Worm (Caenorhabditis elegans) whole organism, L4 larva: ENCODE measurements around the gene ssq-3.
A peak's percentile ranks its signal among the peaks of the same experiment; 100 is the strongest.

Source experiments
- F37D6.2 ChIP-seq: sonication (generic microtip); optimal IDR thresholded peaks from 2 replicates; lab custom pipeline; 2016; ENCODE audit warnings: mild to moderate bottlenecking, missing genetic modification characterization, missing compliant biosample characterization
- R02D3.7 ChIP-seq: fragments of 150-350 bp; sonication (generic microtip); optimal IDR thresholded peaks from 3 replicates; lab custom pipeline; 2014; ENCODE audit warnings: missing biosample characterization, missing genetic modification characterization
- T20F7.1 ChIP-seq: fragments of 200-800 bp; sonication (Bioruptor generic); optimal IDR thresholded peaks from 2 replicates; lab custom pipeline; 2018; ENCODE audit warnings: mild to moderate bottlenecking, missing genetic modification characterization, missing compliant biosample characterization
- Y105C5A.15 ChIP-seq: fragments of 200-800 bp; sonication (Bioruptor generic); IDR thresholded peaks from 2 replicates; pipeline ENCODE4 v1.3.6; 2022; ENCODE audit warnings: missing genetic modification characterization, missing compliant biosample characterization
- Y48G9A.11 ChIP-seq: fragments of 200-800 bp; sonication (Bioruptor generic); IDR thresholded peaks from 2 replicates; pipeline ENCODE4 v1.3.6; 2022; ENCODE audit warnings: missing genetic modification reagents, missing genetic modification characterization, missing compliant biosample characterization
- ZK546.5 ChIP-seq, 2 experiments: sonication (generic microtip); optimal IDR thresholded peaks; 2 replicates each; lab custom pipeline; 2017; ENCODE audit warnings: missing biosample characterization in 2 of 2, missing genetic modification characterization in 2 of 2
- arid-1 ChIP-seq: fragments of 200-800 bp; sonication (Bioruptor generic); conservative IDR thresholded peaks from 2 replicates; pipeline ENCODE4 v1.3.6; 2022; ENCODE audit warnings: missing genetic modification reagents, missing genetic modification characterization, missing compliant biosample characterization
- ceh-20 ChIP-seq: fragments of 200-800 bp; sonication (Bioruptor generic); IDR thresholded peaks from 2 replicates; pipeline ENCODE4 v1.3.6; 2022; ENCODE audit warnings: missing genetic modification reagents, missing genetic modification characterization, missing compliant biosample characterization
- ceh-44 ChIP-seq: fragments of 200-800 bp; sonication (Bioruptor generic); IDR thresholded peaks from 2 replicates; pipeline ENCODE4 v1.3.6; 2022; ENCODE audit warnings: missing genetic modification reagents, missing genetic modification characterization, missing compliant biosample characterization
- ces-1 ChIP-seq: fragments of 150-350 bp; sonication (generic microtip); optimal IDR thresholded peaks from 4 replicates; lab custom pipeline; 2014; ENCODE audit warnings: missing biosample characterization, missing genetic modification reagents, missing genetic modification characterization
- cey-2 ChIP-seq: sonication (generic microtip); optimal IDR thresholded peaks from 3 replicates; lab custom pipeline; 2017; ENCODE audit warnings: missing genetic modification characterization, mild to moderate bottlenecking, missing compliant biosample characterization, antibody characterized with exemption, borderline replicate concordance; ENCODE audit not compliant: insufficient read depth
- daf-16 ChIP-seq, 3 experiments: sonication (generic microtip); optimal IDR thresholded peaks; 2 replicates each; lab custom pipeline; 2016 to 2017; ENCODE audit warnings: missing genetic modification characterization in 3 of 3, missing genetic modification reagents in 3 of 3, mild to moderate bottlenecking in 2 of 3, missing compliant biosample characterization in 2 of 3, missing biosample characterization in 1 of 3, moderate library complexity in 1 of 3
- daf-19 ChIP-seq: fragments of 200-800 bp; sonication (Bioruptor generic); conservative IDR thresholded peaks from 2 replicates; pipeline ENCODE4 v1.3.6; 2022; ENCODE audit warnings: missing genetic modification characterization, missing compliant biosample characterization
- dmd-8 ChIP-seq: fragments of 200-800 bp; sonication (Bioruptor generic); IDR thresholded peaks from 2 replicates; pipeline ENCODE4 v1.3.6; 2022; ENCODE audit warnings: missing genetic modification characterization, missing compliant biosample characterization
- dmd-9 ChIP-seq: fragments of 200-800 bp; sonication (Bioruptor generic); IDR thresholded peaks from 2 replicates; pipeline ENCODE4 v1.3.6; 2022; ENCODE audit warnings: missing genetic modification reagents, missing genetic modification characterization, missing compliant biosample characterization
- dpl-1 ChIP-seq: fragments of 150-350 bp; optimal IDR thresholded peaks from 2 replicates; lab custom pipeline; 2014; ENCODE audit warnings: missing biosample characterization, missing genetic modification reagents, missing genetic modification characterization
- hlh-11 ChIP-seq: fragments of 200-800 bp; sonication (Bioruptor generic); optimal IDR thresholded peaks from 2 replicates; lab custom pipeline; 2018; ENCODE audit warnings: mild to moderate bottlenecking, missing genetic modification characterization, missing compliant biosample characterization
- hmg-1.1 ChIP-seq: fragments of 200-800 bp; sonication (Bioruptor generic); IDR thresholded peaks from 2 replicates; pipeline ENCODE4 v1.3.6; 2022; ENCODE audit warnings: missing genetic modification reagents, missing genetic modification characterization, missing compliant biosample characterization
- lin-1 ChIP-seq: fragments of 200-800 bp; sonication (Bioruptor generic); IDR thresholded peaks from 2 replicates; pipeline ENCODE4 v1.3.6; 2022; ENCODE audit warnings: missing genetic modification reagents, missing genetic modification characterization, missing compliant biosample characterization
- madf-9 ChIP-seq: fragments of 200-800 bp; sonication (Bioruptor generic); conservative IDR thresholded peaks from 2 replicates; pipeline ENCODE4 v1.3.6; 2022; ENCODE audit warnings: missing genetic modification reagents, missing genetic modification characterization, missing compliant biosample characterization
- mdl-1 ChIP-seq, 2 experiments: fragments of 150-350 bp in 1 of 2; sonication (generic microtip) in 1 of 2; optimal IDR thresholded peaks; 2 replicates each; lab custom pipeline; 2014 to 2017; ENCODE audit warnings: missing biosample characterization in 2 of 2, missing genetic modification characterization in 2 of 2
- mxl-3 ChIP-seq: fragments of 200-800 bp; sonication (Bioruptor generic); optimal IDR thresholded peaks from 2 replicates; lab custom pipeline; 2018; ENCODE audit warnings: mild to moderate bottlenecking, missing genetic modification characterization, missing compliant biosample characterization
- nhr-10 ChIP-seq: fragments of 150-350 bp; optimal IDR thresholded peaks from 2 replicates; lab custom pipeline; 2014; ENCODE audit warnings: missing biosample characterization, missing genetic modification characterization
- nhr-11 ChIP-seq: fragments of 150-350 bp; optimal IDR thresholded peaks from 2 replicates; lab custom pipeline; 2014; ENCODE audit warnings: missing biosample characterization, missing genetic modification characterization
- nhr-111 ChIP-seq: fragments of 200-800 bp; sonication (Bioruptor generic); optimal IDR thresholded peaks from 2 replicates; lab custom pipeline; 2018; ENCODE audit warnings: mild to moderate bottlenecking, missing genetic modification characterization, missing compliant biosample characterization
- nhr-237 ChIP-seq: sonication (generic microtip); optimal IDR thresholded peaks from 2 replicates; lab custom pipeline; 2017; ENCODE audit warnings: missing biosample characterization, missing genetic modification characterization
- nhr-42 ChIP-seq: fragments of 200-800 bp; sonication (Bioruptor generic); IDR thresholded peaks from 2 replicates; pipeline ENCODE4 v1.3.6; 2022; ENCODE audit warnings: missing genetic modification characterization, missing compliant biosample characterization
- nhr-6 ChIP-seq: fragments of 150-350 bp; optimal IDR thresholded peaks from 2 replicates; lab custom pipeline; 2014; ENCODE audit warnings: missing biosample characterization, missing genetic modification characterization
- nhr-76 ChIP-seq: fragments of 150-350 bp; optimal IDR thresholded peaks from 2 replicates; lab custom pipeline; 2014; ENCODE audit warnings: missing biosample characterization, missing genetic modification characterization
- pha-4 ChIP-seq, 2 experiments: fragments of 150-350 bp in 1 of 2; fragments of 200-800 bp in 1 of 2; sonication (Bioruptor generic) in 1 of 2; IDR thresholded peaks in 1 of 2; optimal IDR thresholded peaks in 1 of 2; 2 replicates each; pipeline versions ENCODE4 v1.3.6 to Lab custom; 2014 to 2022; ENCODE audit warnings: missing genetic modification characterization in 2 of 2, missing genetic modification reagents in 2 of 2, missing biosample characterization in 1 of 2, missing compliant biosample characterization in 1 of 2
- set-16 ChIP-seq: fragments of 200-800 bp; sonication (Bioruptor generic); IDR thresholded peaks from 2 replicates; pipeline ENCODE4 v1.3.6; 2022; ENCODE audit warnings: missing genetic modification reagents, missing genetic modification characterization, missing compliant biosample characterization
- spr-1 ChIP-seq: sonication (generic microtip); optimal IDR thresholded peaks from 2 replicates; lab custom pipeline; 2016; ENCODE audit warnings: mild to moderate bottlenecking, missing genetic modification characterization, missing compliant biosample characterization
- spr-3 ChIP-seq: fragments of 200-800 bp; sonication (Bioruptor generic); optimal IDR thresholded peaks from 2 replicates; lab custom pipeline; 2018; ENCODE audit warnings: mild to moderate bottlenecking, missing genetic modification characterization, missing compliant biosample characterization
- tra-1 ChIP-seq: fragments of 200-800 bp; sonication (Bioruptor generic); IDR thresholded peaks from 2 replicates; pipeline ENCODE4 v1.3.6; 2022; ENCODE audit warnings: missing genetic modification reagents, missing genetic modification characterization, missing compliant biosample characterization
- unc-130 ChIP-seq: sonication (generic microtip); optimal IDR thresholded peaks from 2 replicates; lab custom pipeline; 2016; ENCODE audit warnings: missing genetic modification reagents, missing genetic modification characterization, missing compliant biosample characterization
- unc-39 ChIP-seq: sonication (generic microtip); optimal IDR thresholded peaks from 2 replicates; lab custom pipeline; 2017; ENCODE audit warnings: missing biosample characterization, missing genetic modification characterization
- unc-62 ChIP-seq, 3 experiments: fragments of 150-350 bp in 1 of 3; sonication (generic microtip); optimal IDR thresholded peaks in 2 of 3; peaks in 1 of 3; 1 replicate in 1 of 3; 2 replicates in 2 of 3; lab custom pipeline; 2014 to 2017; ENCODE audit warnings: missing biosample characterization in 3 of 3, missing genetic modification characterization in 3 of 3, missing genetic modification reagents in 3 of 3, missing genotype in 1 of 3
- ztf-11 ChIP-seq: fragments of 150-350 bp; optimal IDR thresholded peaks from 2 replicates; lab custom pipeline; 2014; ENCODE audit warnings: missing biosample characterization, missing genetic modification characterization

The ssq-3 gene

DNA sequence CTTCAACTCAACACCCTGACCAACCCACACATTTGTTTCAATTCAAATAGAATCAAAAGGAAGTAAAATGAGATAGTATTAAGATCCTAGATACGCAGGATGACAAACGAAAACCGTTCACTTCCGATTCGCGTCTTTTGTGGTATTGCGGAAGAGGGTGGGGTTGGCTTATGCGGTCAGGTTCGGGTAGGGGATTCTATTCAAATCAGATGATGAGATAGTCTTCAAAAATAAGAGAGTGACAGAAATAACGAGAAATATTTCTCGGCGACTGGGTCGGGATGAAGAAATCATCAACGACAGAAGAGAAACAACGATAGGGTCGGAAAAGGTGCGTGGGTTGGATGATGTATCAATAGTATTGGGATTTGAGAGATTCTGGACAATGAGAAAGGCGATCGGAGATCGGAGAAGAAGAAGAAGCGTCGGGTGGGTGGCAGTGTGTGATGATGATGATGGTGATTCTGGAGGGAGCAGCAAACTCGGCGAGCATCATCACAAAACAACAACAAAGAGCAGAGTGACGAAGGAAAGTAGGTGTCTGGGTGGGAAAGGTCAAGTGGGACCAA is 15.9 kb upstream of the ssq-3 start (continued):
- no peak for TF ChIP-seq R02D3.7 (tag; lab: Kevin White, UChicago)
- no peak for TF ChIP-seq ces-1 (GFP tag; lab: Kevin White, UChicago)
- TF ChIP-seq cey-2 (tag; lab: Kevin White, UChicago) = no peak
- no peak for TF ChIP-seq dpl-1 (GFP tag; lab: Kevin White, UChicago)
- TF ChIP-seq nhr-10 (tag; lab: Kevin White, UChicago) = no peak
- TF ChIP-seq, all 104 proteins: peak for 6

DNA sequence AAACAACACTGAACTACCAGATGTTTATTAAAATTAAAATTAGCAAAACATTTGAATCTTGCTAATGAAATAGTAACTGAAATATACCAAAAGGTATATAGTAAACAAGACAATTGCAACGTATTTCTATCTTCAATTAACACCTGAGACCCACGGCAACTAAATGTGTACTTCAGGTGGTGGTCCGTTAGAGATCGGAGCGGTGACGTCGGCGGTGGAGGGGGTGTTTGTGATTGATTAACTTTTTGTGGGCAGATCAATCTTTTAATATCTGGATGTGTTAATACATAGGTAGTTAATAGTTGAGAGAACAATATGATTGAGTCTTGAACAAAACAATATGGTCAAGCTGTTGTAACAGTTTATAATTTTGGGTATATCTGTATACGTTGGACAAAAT is 15.3 kb upstream of the ssq-3 start:
- TF ChIP-seq ztf-11 (tag; lab: Kevin White, UChicago) = no peak
- TF ChIP-seq T20F7.1 (GFP tag; lab: Kevin White, UChicago) = no peak
- no peak for TF ChIP-seq ceh-44 (GFP tag; lab: Robert Waterston, UW)
- TF ChIP-seq, all 104 proteins: peak for 0

DNA sequence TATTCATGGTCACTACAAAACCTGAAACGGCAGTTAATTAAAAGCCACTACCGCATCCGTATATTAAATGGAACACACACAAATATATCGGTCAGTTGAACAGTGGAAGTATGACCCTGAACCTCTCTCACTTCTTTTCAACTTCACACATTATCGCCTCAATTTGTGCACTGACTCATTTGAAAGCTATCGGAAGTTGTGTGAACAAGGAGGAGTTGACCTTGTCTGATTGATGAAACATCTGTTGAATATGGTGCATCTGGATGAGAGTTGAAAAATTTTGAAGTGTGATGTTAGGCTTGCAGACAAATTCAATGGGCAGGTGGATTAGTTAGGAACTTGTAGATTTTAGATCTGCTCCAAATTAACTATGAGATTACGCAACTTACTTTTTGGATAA is 14.0 kb upstream of the ssq-3 start:
- TF ChIP-seq nhr-237 (no peak), Y105C5A.15 (GFP tag; lab: Robert Waterston, UW) (no peak), unc-62 (GFP tag; optimal IDR thresholded peaks at IDR 0.05 in 1 of 2; lab: Kevin White, UChicago) (peak in 1 of 2 experiments; percentile 95), unc-62 (tag; optimal IDR thresholded peaks at IDR 0.05; lab: Kevin White, UChicago) (no peak)

DNA sequence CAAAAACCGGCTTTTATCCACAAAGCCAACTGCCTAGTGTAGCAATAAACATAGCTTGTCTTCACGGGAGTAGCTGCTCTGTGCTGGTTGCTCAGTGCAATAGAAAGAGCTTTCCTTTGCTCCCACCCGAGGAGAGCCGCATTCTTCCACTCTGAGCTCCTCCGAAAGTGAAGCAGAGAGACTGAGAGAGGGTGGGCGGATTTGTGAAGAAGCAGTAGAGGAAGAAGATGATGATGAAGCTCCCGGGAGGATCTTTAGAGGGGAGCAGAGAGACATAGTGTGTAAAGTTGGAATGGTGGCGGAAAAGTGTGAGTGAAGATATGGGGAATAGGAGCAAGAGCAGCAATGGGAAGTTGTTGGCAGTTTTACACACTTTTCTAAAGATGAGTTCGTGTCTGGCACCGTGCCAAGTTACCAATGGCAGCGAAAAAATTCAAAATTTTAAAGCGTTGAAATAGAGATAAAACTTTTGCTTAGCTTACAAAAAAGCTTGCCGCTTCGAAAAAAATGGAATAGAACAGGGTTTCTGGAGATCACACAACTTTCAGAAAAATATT is 12.8 kb upstream of the ssq-3 start, which contains the start of gene ZC477.4:
ZC477.4 (minus strand) TSS at position 276 of the 557 bp plus-strand sequence.
- TF ChIP-seq hlh-11 = peak; percentile 52
- peak in 1 of 2 experiments; percentile 68 for TF ChIP-seq daf-16 (GFP tag; optimal IDR thresholded peaks at IDR 0.05; lab: Kevin White, UChicago)
- no peak for TF ChIP-seq daf-16 (tag; optimal IDR thresholded peaks at IDR 0.05; lab: Kevin White, UChicago)
- no peak for TF ChIP-seq pha-4 (GFP tag; IDR thresholded peaks at IDR 0.05; lab: Robert Waterston, UW)
- TF ChIP-seq pha-4 (tag; optimal IDR thresholded peaks at IDR 0.05; lab: Kevin White, UChicago) = no peak
- TF ChIP-seq set-16 = peak; percentile 53
- no peak for TF ChIP-seq nhr-10 (tag; lab: Kevin White, UChicago)
- TF ChIP-seq R02D3.7 (tag; lab: Kevin White, UChicago) = no peak
- no peak for TF ChIP-seq mdl-1 (tag; optimal IDR thresholded peaks at IDR 0.05; lab: Kevin White, UChicago)
- TF ChIP-seq nhr-76 (tag; lab: Kevin White, UChicago) = no peak
- peak; percentile 4 for TF ChIP-seq mxl-3 (GFP tag; lab: Kevin White, UChicago)
- peak in 1 of 2 experiments; percentile 41 for TF ChIP-seq unc-62 (GFP tag; optimal IDR thresholded peaks at IDR 0.05 in 1 of 2; lab: Kevin White, UChicago)
- no peak for TF ChIP-seq unc-62 (tag; optimal IDR thresholded peaks at IDR 0.05; lab: Kevin White, UChicago)
- TF ChIP-seq nhr-11 (tag; lab: Kevin White, UChicago) = peak; percentile 39
- TF ChIP-seq, all 104 proteins: peak for 6

DNA sequence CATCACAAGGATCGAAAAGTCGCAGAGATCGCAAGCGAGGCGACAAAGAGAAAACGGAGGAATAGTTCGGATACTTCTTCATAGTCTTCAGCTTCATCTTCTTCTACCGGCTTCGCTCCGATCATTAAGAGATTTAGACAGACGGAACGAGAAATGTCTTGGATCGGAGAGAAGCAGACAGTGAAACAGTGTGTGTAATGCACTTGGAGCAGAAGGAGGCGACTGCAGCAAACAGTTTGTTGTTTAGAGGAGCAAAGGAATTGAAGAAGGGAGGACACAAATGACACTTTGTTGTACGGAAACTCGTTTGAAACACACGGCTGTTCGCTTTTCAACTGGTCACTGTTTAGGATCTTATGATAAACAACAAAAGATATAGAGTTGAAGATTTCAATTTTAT is 12.0 kb upstream of the ssq-3 start:
- TF ChIP-seq tra-1 (GFP tag; lab: Robert Waterston, UW) (0 out of 2 replicates have a peak, but pooled peaks have one; percentile 17), spr-3 (GFP tag; lab: Kevin White, UChicago) (no peak), dpl-1 (GFP tag; lab: Kevin White, UChicago) (no peak), hmg-1.1 (GFP tag; lab: Robert Waterston, UW) (peak; percentile 31; the same call in 1 of the 2 replicates), ZK546.5 (tag; optimal IDR thresholded peaks at IDR 0.05; lab: Kevin White, UChicago) (no peak), nhr-11 (tag; lab: Kevin White, UChicago) (peak; percentile 37), hlh-11 (peak; percentile 73), ztf-11 (tag; lab: Kevin White, UChicago) (no peak), ceh-20 (no peak), pha-4 (GFP tag; IDR thresholded peaks at IDR 0.05; lab: Robert Waterston, UW) (no peak), pha-4 (tag; optimal IDR thresholded peaks at IDR 0.05; lab: Kevin White, UChicago) (peak; percentile 10), set-16 (no peak), nhr-111 (GFP tag; lab: Kevin White, UChicago) (no peak), nhr-6 (tag; lab: Kevin White, UChicago) (no peak), F37D6.2 (tag; lab: Kevin White, UChicago) (no peak), unc-130 (GFP tag; lab: Kevin White, UChicago) (no peak), dmd-9 (no peak), dmd-8 (no peak), lin-1 (GFP tag; lab: Robert Waterston, UW) (no peak), daf-19 (GFP tag; lab: Robert Waterston, UW) (no peak), nhr-42 (no peak), unc-39 (tag; lab: Kevin White, UChicago) (no peak), Y48G9A.11 (GFP tag; lab: Robert Waterston, UW) (no peak), madf-9 (GFP tag; lab: Robert Waterston, UW) (no peak), arid-1 (no peak), spr-1 (tag; lab: Kevin White, UChicago) (no peak)
